Worm (Caenorhabditis elegans) whole organism, L4/young adult: ENCODE results near the gene ZC250.5.

ENCODE experiments used
- W03F9.2 ChIP-seq: fragments of 150-350 bp; optimal IDR thresholded peaks from 2 replicates; lab custom pipeline; 2014; ENCODE audit warnings: missing biosample characterization, missing genetic modification characterization
- him-1 ChIP-seq: sonication (generic microtip); optimal IDR thresholded peaks from 2 replicates; lab custom pipeline; 2016; ENCODE audit warnings: missing genotype, missing genetic modification reagents, missing genetic modification characterization, missing compliant biosample characterization

- TF ChIP-seq W03F9.2 (tag; lab: Kevin White, UChicago) = no peak
- no peak for TF ChIP-seq him-1 (tag; lab: Kevin White, UChicago)
Measured at ce11 chrV:5779984-5780383, 25.6 kb upstream of the ZC250.5 start.
